Worm (Caenorhabditis elegans) whole organism, L3 larva: ENCODE measurements around the gene cky-1.

Source experiments
- R02D3.7 ChIP-seq: fragments of 150-350 bp; optimal IDR thresholded peaks from 2 replicates; lab custom pipeline; 2014; ENCODE audit warnings: missing biosample characterization, missing genetic modification characterization
- ama-1 ChIP-seq: fragments of 150-350 bp; optimal IDR thresholded peaks from 2 replicates; lab custom pipeline; 2018
- ceh-16 ChIP-seq: sonication (generic microtip); optimal IDR thresholded peaks from 2 replicates; lab custom pipeline; 2017; ENCODE audit warnings: missing biosample characterization, missing genetic modification characterization
- ceh-28 ChIP-seq: fragments of 150-350 bp; optimal IDR thresholded peaks from 2 replicates; lab custom pipeline; 2014; ENCODE audit warnings: missing biosample characterization, missing genetic modification reagents, missing genetic modification characterization
- ceh-82 ChIP-seq: fragments of 150-350 bp; optimal IDR thresholded peaks from 2 replicates; lab custom pipeline; 2014; ENCODE audit warnings: missing biosample characterization, missing genetic modification characterization
- ceh-9 ChIP-seq: sonication (generic microtip); optimal IDR thresholded peaks from 2 replicates; lab custom pipeline; 2018; ENCODE audit warnings: missing biosample characterization, missing genetic modification characterization
- daf-12 ChIP-seq: fragments of 150-350 bp; optimal IDR thresholded peaks from 2 replicates; lab custom pipeline; 2014; ENCODE audit warnings: missing biosample characterization, missing genetic modification reagents, missing genetic modification characterization
- elt-1 ChIP-seq: fragments of 150-350 bp; optimal IDR thresholded peaks from 2 replicates; lab custom pipeline; 2014; ENCODE audit warnings: missing biosample characterization, missing genetic modification characterization
- elt-2 ChIP-seq: sonication (generic microtip); optimal IDR thresholded peaks from 2 replicates; lab custom pipeline; 2016; ENCODE audit warnings: missing genetic modification reagents, mild to moderate bottlenecking, missing genetic modification characterization, missing compliant biosample characterization
- eor-1 ChIP-seq, 2 experiments: fragments of 150-350 bp; optimal IDR thresholded peaks; 2 replicates each; lab custom pipeline; 2014 to 2018; ENCODE audit warnings: missing biosample characterization in 2 of 2, missing genetic modification characterization in 2 of 2
- fkh-10 ChIP-seq: sonication (generic microtip); optimal IDR thresholded peaks from 2 replicates; lab custom pipeline; 2017; ENCODE audit warnings: missing biosample characterization, missing genetic modification reagents, missing genetic modification characterization
- fkh-2 ChIP-seq: fragments of 150-350 bp; optimal IDR thresholded peaks from 2 replicates; lab custom pipeline; 2014; ENCODE audit warnings: missing biosample characterization, missing genetic modification reagents, missing genetic modification characterization
- hmg-11 ChIP-seq: sonication (generic microtip); optimal IDR thresholded peaks from 2 replicates; lab custom pipeline; 2016; ENCODE audit warnings: missing genetic modification characterization, missing compliant biosample characterization
- jun-1 ChIP-seq: fragments of 150-350 bp; optimal IDR thresholded peaks from 2 replicates; lab custom pipeline; 2014; ENCODE audit warnings: missing biosample characterization, missing genetic modification reagents, missing genetic modification characterization
- lin-15B ChIP-seq: fragments of 150-350 bp; optimal IDR thresholded peaks from 2 replicates; lab custom pipeline; 2014; ENCODE audit warnings: missing biosample characterization, missing genetic modification characterization
- lsy-12 ChIP-seq: sonication (generic microtip); optimal IDR thresholded peaks from 2 replicates; lab custom pipeline; 2016; ENCODE audit warnings: mild to moderate bottlenecking, missing genetic modification characterization, missing compliant biosample characterization
- mml-1 ChIP-seq: fragments of 150-350 bp; sonication (generic microtip); optimal IDR thresholded peaks from 3 replicates; lab custom pipeline; 2014; ENCODE audit warnings: missing biosample characterization, missing genetic modification characterization
- nfya-1 ChIP-seq: sonication (generic microtip); optimal IDR thresholded peaks from 2 replicates; lab custom pipeline; 2017; ENCODE audit warnings: missing genetic modification characterization, mild to moderate bottlenecking, missing compliant biosample characterization, antibody characterized with exemption, moderate library complexity; ENCODE audit not compliant: insufficient read depth
- nhr-25 ChIP-seq: sonication (generic microtip); optimal IDR thresholded peaks from 2 replicates; lab custom pipeline; 2017; ENCODE audit warnings: missing biosample characterization, missing genetic modification characterization
- nhr-28 ChIP-seq: fragments of 150-350 bp; optimal IDR thresholded peaks from 2 replicates; lab custom pipeline; 2014; ENCODE audit warnings: missing biosample characterization, missing genetic modification characterization
- nhr-76 ChIP-seq: fragments of 150-350 bp; sonication (generic microtip); optimal IDR thresholded peaks from 5 replicates; lab custom pipeline; 2014; ENCODE audit warnings: missing biosample characterization, missing genetic modification characterization
- nhr-77 ChIP-seq: fragments of 150-350 bp; optimal IDR thresholded peaks from 2 replicates; lab custom pipeline; 2014; ENCODE audit warnings: missing biosample characterization, missing genetic modification characterization
- pqm-1 ChIP-seq: fragments of 150-350 bp; optimal IDR thresholded peaks from 2 replicates; lab custom pipeline; 2017; ENCODE audit warnings: missing biosample characterization, missing genetic modification characterization, inconsistent platforms
- sea-2 ChIP-seq: fragments of 150-350 bp; sonication (generic microtip); optimal IDR thresholded peaks from 4 replicates; lab custom pipeline; 2014; ENCODE audit warnings: missing biosample characterization, missing genetic modification reagents, missing genetic modification characterization
- tbx-2 ChIP-seq: sonication (generic microtip); optimal IDR thresholded peaks from 2 replicates; lab custom pipeline; 2016; ENCODE audit warnings: mild to moderate bottlenecking, missing genetic modification characterization, missing compliant biosample characterization
- zag-1 ChIP-seq: fragments of 150-350 bp; optimal IDR thresholded peaks from 2 replicates; lab custom pipeline; 2014; ENCODE audit warnings: missing biosample characterization, missing genetic modification characterization
- ztf-4 ChIP-seq: fragments of 150-350 bp; optimal IDR thresholded peaks from 2 replicates; lab custom pipeline; 2014; ENCODE audit warnings: missing biosample characterization, missing genetic modification characterization

The cky-1 gene

ce11 chrV:12743778-12744502 lies 7.4 kb downstream of the cky-1 start:
- TF ChIP-seq elt-2 (tag; lab: Kevin White, UChicago) = peak; percentile 28
- no peak for TF ChIP-seq nhr-25 (tag; lab: Kevin White, UChicago)

ce11 chrV:12744979-12745378 lies 8.5 kb downstream of the cky-1 start, which contains the start of gene C15C8.7:
Gene C15C8.7 (minus strand): TSS chrV:12745050.
- TF ChIP-seq elt-2 (tag; lab: Kevin White, UChicago) = peak; percentile 92
- no peak for TF ChIP-seq nhr-77 (tag; lab: Kevin White, UChicago)
- peak; percentile 42 for TF ChIP-seq pqm-1
- TF ChIP-seq, all 47 proteins: peak for 2

DNA sequence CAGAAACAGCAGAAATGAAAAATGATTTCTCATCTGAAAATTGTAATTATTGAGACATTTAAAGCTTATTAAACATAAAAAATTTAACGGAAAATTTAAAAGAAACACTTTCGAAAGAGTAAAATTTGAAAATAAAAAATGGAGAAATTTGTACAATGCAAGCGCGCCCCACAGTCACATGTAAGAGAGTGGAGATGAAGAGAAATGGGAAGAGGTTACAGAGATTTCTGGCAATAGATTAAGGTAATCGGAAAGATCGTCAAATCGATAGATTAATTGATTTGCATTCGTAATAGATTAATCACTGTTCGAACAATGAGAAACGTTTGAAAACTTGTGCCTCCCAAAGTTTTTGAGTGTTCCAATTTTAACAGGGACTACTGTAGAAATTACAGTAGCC lies 10.9 kb downstream of the cky-1 start, which contains the start of gene C15C8.4:
Gene C15C8.4 (minus strand): TSS at position 33 of the 400 bp plus-strand sequence.
- TF ChIP-seq eor-1 (tag; optimal IDR thresholded peaks at IDR 0.05; lab: Kevin White, UChicago) (no peak), ztf-4 (no peak), nhr-76 (tag; lab: Kevin White, UChicago) (no peak), lin-15B (tag; lab: Kevin White, UChicago) (peak; percentile 45), nhr-77 (tag; lab: Kevin White, UChicago) (no peak), ceh-82 (no peak), elt-1 (tag; lab: Kevin White, UChicago) (peak; percentile 54), ceh-28 (tag; lab: Kevin White, UChicago) (peak; percentile 18), nfya-1 (tag; lab: Kevin White, UChicago) (peak; percentile 6)

ce11 chrV:12747856-12748255 lies 11.4 kb downstream of the cky-1 start, which contains the start of gene C15C8.5:
Gene C15C8.5 (plus strand): TSS chrV:12748007.
- TF ChIP-seq ceh-16 (tag; lab: Kevin White, UChicago) = no peak
- peak; percentile 88 for TF ChIP-seq fkh-10 (GFP tag; lab: Kevin White, UChicago)
- TF ChIP-seq, all 47 proteins: peak for 1

ce11 chrV:12749558-12749957 lies 13.1 kb downstream of the cky-1 start:
- TF ChIP-seq nhr-28 (tag; lab: Kevin White, UChicago) (no peak), R02D3.7 (tag; lab: Kevin White, UChicago) (no peak), ceh-82 (no peak), jun-1 (tag; lab: Kevin White, UChicago) (no peak), zag-1 (tag; lab: Kevin White, UChicago) (no peak), lsy-12 (tag; lab: Kevin White, UChicago) (no peak), daf-12 (no peak), ceh-16 (tag; lab: Kevin White, UChicago) (no peak), mml-1 (tag; lab: Kevin White, UChicago) (no peak), ceh-9 (tag; lab: Kevin White, UChicago) (no peak), lin-15B (tag; lab: Kevin White, UChicago) (no peak), elt-2 (tag; lab: Kevin White, UChicago) (no peak), tbx-2 (tag; lab: Kevin White, UChicago) (no peak)

DNA sequence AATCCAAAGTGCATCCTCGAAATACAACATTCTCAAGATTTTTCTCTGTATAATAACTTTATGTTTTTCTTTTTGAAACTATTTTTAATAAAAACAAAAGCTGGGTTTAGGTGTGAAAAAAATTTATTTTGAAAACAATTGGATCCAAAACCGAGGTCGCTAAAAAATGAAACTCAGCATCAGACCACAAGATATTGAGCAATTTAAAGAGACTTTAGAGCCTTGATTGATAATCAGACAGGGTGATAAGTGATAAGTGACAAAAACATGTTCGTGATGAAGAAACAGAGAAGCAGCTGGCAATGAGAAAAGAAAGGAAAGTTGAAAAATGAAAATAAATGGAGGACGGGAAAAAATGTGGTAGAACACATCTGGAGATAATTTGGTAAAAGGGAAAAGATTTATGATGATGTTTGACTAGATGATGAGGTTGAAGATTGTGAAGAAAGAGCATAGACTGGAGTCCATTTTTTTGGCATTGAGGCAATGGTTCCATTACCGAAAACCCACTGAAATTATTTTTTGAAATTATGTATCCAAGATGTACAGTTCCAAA lies 15.1 kb downstream of the cky-1 start, which contains the start of gene C15C8.6:
Gene C15C8.6 (minus strand): TSS at position 51 of the 556 bp plus-strand sequence.
- no peak for TF ChIP-seq sea-2 (GFP tag; lab: Kevin White, UChicago)
- TF ChIP-seq eor-1 (tag; optimal IDR thresholded peaks at IDR 0.05; lab: Kevin White, UChicago) = no peak
- TF ChIP-seq ama-1 (lab: Kevin White, UChicago) = no peak

- TF ChIP-seq sea-2 (GFP tag; lab: Kevin White, UChicago) = no peak
These were observed 15.9 kb downstream of the cky-1 start, which contains the start of gene C15C8.8 for ce11 chrV:12752407-12752806. Gene C15C8.8 (minus strand): TSS chrV:12752507.

DNA sequence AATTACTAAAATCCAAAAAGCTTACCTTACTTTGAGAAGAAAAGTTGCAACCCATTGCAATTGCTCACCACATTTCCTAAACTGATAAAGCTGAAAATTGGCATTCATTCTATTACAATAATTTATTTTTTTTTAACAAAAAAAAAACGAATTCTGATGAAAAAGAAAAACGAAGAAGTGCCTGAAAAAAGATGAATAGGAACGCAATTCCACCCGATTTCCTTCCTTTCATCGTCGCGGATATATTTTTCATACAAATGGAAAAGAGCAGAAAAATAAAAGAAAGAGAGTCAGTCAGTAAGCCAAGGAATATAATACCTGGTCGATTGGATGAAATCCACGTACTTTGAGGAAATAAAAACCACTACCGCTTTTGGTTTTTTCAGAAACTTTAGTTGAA lies 18.3 kb downstream of the cky-1 start, which contains the start of gene gpa-13:
Gene gpa-13 (minus strand): TSS at position 101 of the 400 bp plus-strand sequence.
- no peak for TF ChIP-seq nhr-28 (tag; lab: Kevin White, UChicago)
- no peak for TF ChIP-seq hmg-11
- TF ChIP-seq fkh-2 (tag; lab: Kevin White, UChicago) = no peak
